Fruit fly (Drosophila melanogaster): ENCODE data around the gene Drsl6.

Drsl6 gene

DNA sequence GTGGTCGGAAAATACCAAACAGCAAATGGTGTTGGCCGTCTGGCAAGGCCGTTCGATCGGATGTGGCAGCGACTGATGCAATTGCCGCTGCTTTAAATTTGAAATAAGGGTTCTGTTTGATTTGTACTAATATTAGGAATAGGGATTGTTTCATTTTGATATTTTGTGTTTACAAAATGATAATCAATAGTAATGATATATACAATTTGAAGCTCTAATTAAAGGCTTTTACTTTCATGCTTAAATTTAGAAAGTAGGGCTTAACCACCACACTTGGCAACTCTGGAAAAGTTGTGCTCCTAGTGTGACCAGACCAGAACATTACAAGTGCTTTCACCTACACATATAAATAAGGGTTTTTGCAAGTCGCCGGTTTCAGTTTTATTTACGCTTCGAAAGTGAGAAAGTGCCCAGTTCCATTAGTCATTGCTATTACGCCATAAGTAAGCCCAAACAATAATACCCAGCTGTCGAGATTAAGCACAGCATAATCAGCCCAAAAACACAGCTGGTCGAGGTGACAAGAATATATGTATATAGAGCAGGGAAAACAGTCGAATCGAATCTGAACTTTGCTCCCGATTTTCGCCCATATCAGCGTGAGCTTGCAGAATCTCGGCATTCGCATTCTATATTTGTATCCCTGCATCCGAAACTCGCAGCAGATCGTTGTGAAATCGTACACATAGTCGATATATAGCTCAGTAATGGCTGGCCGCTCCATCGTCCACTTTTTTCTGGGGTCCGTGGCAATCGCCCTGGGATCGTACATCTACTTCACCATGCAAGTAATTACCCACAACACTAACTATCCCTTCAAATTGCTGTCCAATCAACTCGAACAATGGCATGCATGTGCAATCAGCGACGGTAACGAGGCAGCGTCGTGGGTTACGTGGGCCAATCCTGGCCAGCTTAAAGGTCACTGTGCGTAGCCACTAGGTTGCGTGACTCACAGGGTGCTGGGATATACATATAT is 10.0 kb downstream of the Drsl6 start, which contains the start of gene Gtpx (continued):
- TF ChIP-seq CG32772 (GFP tag; IDR thresholded peaks at IDR 0.05) (no peak), Hand (GFP tag; optimal IDR thresholded peaks at IDR 0.05) (no peak), amos (GFP tag; IDR thresholded peaks at IDR 0.05; ENCODE audit: partially characterized antibody) (peak; percentile 46), YL-1 (GFP tag; optimal IDR thresholded peaks at IDR 0.05) (peak; percentile 75), CG17361 (GFP tag; IDR thresholded peaks at IDR 0.05) (peak; percentile 66; the same call in 2 of the 3 replicates), lilli (GFP tag; optimal IDR thresholded peaks at IDR 0.05) (peak; percentile 66), kah (GFP tag; optimal IDR thresholded peaks at IDR 0.05) (no peak), Oaz (GFP tag; IDR thresholded peaks at IDR 0.05) (no peak), Lim3 (GFP tag; IDR thresholded peaks at IDR 0.05) (no peak), tin (GFP tag; optimal IDR thresholded peaks at IDR 0.05) (peak; percentile 13), sens (GFP tag) (peak; percentile 91), bab2 (GFP tag; optimal IDR thresholded peaks at IDR 0.05) (no peak), klu (GFP tag; IDR thresholded peaks at IDR 0.05) (no peak), CG34224 (GFP tag; IDR thresholded peaks at IDR 0.05; ENCODE audit: partially characterized antibody) (no peak), D19B (GFP tag; optimal IDR thresholded peaks at IDR 0.05) (no peak), Hmr (GFP tag; optimal IDR thresholded peaks at IDR 0.05) (peak; percentile 56), Lhr (GFP tag; optimal IDR thresholded peaks at IDR 0.05) (peak; percentile 83), CG6683 (GFP tag; optimal IDR thresholded peaks at IDR 0.05) (no peak), Aef1 (GFP tag; IDR thresholded peaks at IDR 0.05) (no peak), CG18599 (GFP tag; optimal IDR thresholded peaks at IDR 0.05) (peak; percentile 43), gfzf (GFP tag; optimal IDR thresholded peaks at IDR 0.05) (peak; percentile 87), CG14860 (GFP tag; IDR thresholded peaks at IDR 0.05; ENCODE audit: partially characterized antibody) (no peak), sc (optimal IDR thresholded peaks at IDR 0.05) (no peak), sc (GFP tag; optimal IDR thresholded peaks at IDR 0.05) (no peak), phol (tag; optimal IDR thresholded peaks at IDR 0.05) (peak; percentile 57), tx (GFP tag; optimal IDR thresholded peaks at IDR 0.05) (peak; percentile 40), wdn (GFP tag; IDR thresholded peaks at IDR 0.05) (0 out of 2 replicates have a peak, but pooled peaks have one; percentile 24), wor (GFP tag; IDR thresholded peaks at IDR 0.05) (no peak), CG15269 (tag; optimal IDR thresholded peaks at IDR 0.05) (peak; percentile 26), CG9797 (GFP tag; optimal IDR thresholded peaks at IDR 0.05) (peak; percentile 87), CG4328 (GFP tag; optimal IDR thresholded peaks at IDR 0.05) (peak; percentile 18), CG7372 (GFP tag; IDR thresholded peaks at IDR 0.05) (no peak), CG10209 (GFP tag; optimal IDR thresholded peaks at IDR 0.05) (peak; percentile 25), stwl (tag; optimal IDR thresholded peaks at IDR 0.05) (peak; percentile 88), CG9932 (GFP tag; IDR thresholded peaks at IDR 0.05) (peak; percentile 69), mam (GFP tag; optimal IDR thresholded peaks at IDR 0.05) (peak; percentile 63), CG18011 (GFP tag; optimal IDR thresholded peaks at IDR 0.05) (peak; percentile 34), Trl (optimal IDR thresholded peaks at IDR 0.05) (peak in 1 of 2 experiments; percentile 6), Trl (GFP tag; optimal IDR thresholded peaks at IDR 0.05) (peak; percentile 29)

dm6 chr3L:3325597-3325924 is 10.7 kb downstream of the Drsl6 start:
- TF ChIP-seq HmgD (GFP tag; optimal IDR thresholded peaks at IDR 0.05) (no peak), CG7963 (GFP tag; IDR thresholded peaks at IDR 0.05; ENCODE audit: partially characterized antibody) (0 out of 3 replicates have a peak, but pooled peaks have one; percentile 35), CG9437 (GFP tag; optimal IDR thresholded peaks at IDR 0.05) (no peak), pfk (GFP tag; optimal IDR thresholded peaks at IDR 0.05) (no peak), sna (GFP tag; IDR thresholded peaks at IDR 0.05; ENCODE audit: partially characterized antibody) (0 out of 2 replicates have a peak, but pooled peaks have one; percentile 20), CG18599 (GFP tag; optimal IDR thresholded peaks at IDR 0.05) (no peak), bbx (GFP tag; IDR thresholded peaks at IDR 0.05; ENCODE audit: partially characterized antibody) (peak; percentile 28; the same call in 1 of the 2 replicates), bsh (GFP tag; optimal IDR thresholded peaks at IDR 0.05) (no peak), MESR4 (GFP tag; optimal IDR thresholded peaks at IDR 0.05) (peak; percentile 96), Trl (optimal IDR thresholded peaks at IDR 0.05) (no peak), Trl (GFP tag; optimal IDR thresholded peaks at IDR 0.05) (no peak), sima (GFP tag; optimal IDR thresholded peaks at IDR 0.05) (no peak), CG4617 (GFP tag; optimal IDR thresholded peaks at IDR 0.05; ENCODE audit: borderline replicate concordance) (peak; percentile 71), Hr3 (GFP tag; optimal IDR thresholded peaks at IDR 0.05) (no peak)

Measured in whole organism, embryonic.